Fruit fly (Drosophila melanogaster): ENCODE data around the gene Efhc1.1.

dm6 chrX:15786242-15786641 lies 2.7 kb upstream of the Efhc1.1 start:
- no peak for TF ChIP-seq CG1620 (GFP tag; optimal IDR thresholded peaks at IDR 0.05)
- TF ChIP-seq CG11617 (GFP tag; optimal IDR thresholded peaks at IDR 0.05): no peak
- no peak for TF ChIP-seq kay (GFP tag; ENCODE audit: borderline replicate concordance)
- no peak for TF ChIP-seq CG12768 (GFP tag; optimal IDR thresholded peaks at IDR 0.05)
- no peak for TF ChIP-seq CG33017 (tag; optimal IDR thresholded peaks at IDR 0.05)
- no peak for TF ChIP-seq cnc (optimal IDR thresholded peaks at IDR 0.05)
- no peak for TF ChIP-seq bab1 (GFP tag; optimal IDR thresholded peaks at IDR 0.05)
- TF ChIP-seq Mnt (GFP tag; optimal IDR thresholded peaks at IDR 0.05): no peak
- TF ChIP-seq cic (GFP tag; optimal IDR thresholded peaks at IDR 0.05): no peak
- TF ChIP-seq CG14711 (tag; optimal IDR thresholded peaks at IDR 0.05): no peak
- no peak for TF ChIP-seq CG7045 (GFP tag; optimal IDR thresholded peaks at IDR 0.05)

Data from whole organism, adult.